Fruit fly (Drosophila melanogaster) whole organism, wandering third instar larva: Measurements from ENCODE around the gene CG14135.

Experiments
- Abd-B ChIP-seq: fragments of >200 bp; optimal IDR thresholded peaks from 2 replicates; lab custom pipeline; 2017; ENCODE audit warnings: missing biosample characterization, missing genetic modification characterization
- CG32264 ChIP-seq: fragments of 200-800 bp; sonication (Bioruptor generic); optimal IDR thresholded peaks from 2 replicates; lab custom pipeline; 2016; ENCODE audit warnings: missing biosample characterization, missing genetic modification characterization
- CG9705 ChIP-seq: fragments of 200-800 bp; sonication (Bioruptor generic); optimal IDR thresholded peaks from 2 replicates; lab custom pipeline; 2018; ENCODE audit warnings: missing biosample characterization, mild to moderate bottlenecking, missing genetic modification characterization
- CrebA ChIP-seq: fragments of 200-800 bp; sonication (Bioruptor generic); optimal IDR thresholded peaks from 2 replicates; lab custom pipeline; 2016; ENCODE audit warnings: missing biosample characterization, mild to moderate bottlenecking, missing genetic modification characterization, borderline replicate concordance
- Dfd ChIP-seq: fragments of >200 bp; optimal IDR thresholded peaks from 2 replicates; lab custom pipeline; 2017; ENCODE audit warnings: missing biosample characterization, missing genetic modification characterization
- Dif ChIP-seq: fragments of 200-275, 200-300 bp; sonication (Bioruptor generic); optimal IDR thresholded peaks from 2 replicates; lab custom pipeline; 2018; ENCODE audit warnings: missing biosample characterization, missing genetic modification characterization; ENCODE audit not compliant: partially characterized antibody
- GATAd ChIP-seq: sonication (Bioruptor generic); optimal IDR thresholded peaks from 2 replicates; lab custom pipeline; 2016; ENCODE audit warnings: missing biosample characterization, missing genetic modification characterization
- HLH106 ChIP-seq: fragments of 200-800 bp; optimal IDR thresholded peaks from 3 replicates; lab custom pipeline; 2019; ENCODE audit warnings: missing biosample characterization, mild to moderate bottlenecking, missing genetic modification characterization, moderate library complexity
- Hnf4 ChIP-seq: fragments of 200-800 bp; sonication (Bioruptor generic); optimal IDR thresholded peaks from 2 replicates; lab custom pipeline; 2016; ENCODE audit warnings: missing biosample characterization, mild to moderate bottlenecking, missing genetic modification characterization
- Hr78 ChIP-seq: fragments of >200 bp; optimal IDR thresholded peaks from 2 replicates; lab custom pipeline; 2017; ENCODE audit warnings: missing biosample characterization, missing genetic modification characterization
- Hr83 ChIP-seq: fragments of 200-300 bp; sonication (Bioruptor generic); optimal IDR thresholded peaks from 2 replicates; lab custom pipeline; 2016; ENCODE audit warnings: missing biosample characterization, mild to moderate bottlenecking, missing genetic modification characterization, moderate library complexity; ENCODE audit not compliant: poor library complexity, severe bottlenecking
- Jra ChIP-seq: sonication (Bioruptor generic); optimal IDR thresholded peaks from 2 replicates; lab custom pipeline; 2016; ENCODE audit warnings: missing biosample characterization, missing genetic modification characterization
- Mio ChIP-seq: sonication (Bioruptor generic); optimal IDR thresholded peaks from 2 replicates; lab custom pipeline; 2016; ENCODE audit warnings: missing biosample characterization, missing genetic modification characterization
- Myc ChIP-seq: fragments of >200 bp; optimal IDR thresholded peaks from 2 replicates; lab custom pipeline; 2017
- N ChIP-seq: fragments of >200 bp; optimal IDR thresholded peaks from 2 replicates; lab custom pipeline; 2018; ENCODE audit warnings: missing biosample characterization, missing external identifiers, missing genetic modification characterization
- OdsH ChIP-seq: fragments of 200-800 bp; sonication (Bioruptor generic); optimal IDR thresholded peaks from 2 replicates; lab custom pipeline; 2016; ENCODE audit warnings: missing biosample characterization, mild to moderate bottlenecking, missing genetic modification characterization
- Rel ChIP-seq, 2 experiments: fragments of 200-800 bp; sonication (Bioruptor generic) in 1 of 2; optimal IDR thresholded peaks; 2 replicates in 1 of 2; 3 replicates in 1 of 2; lab custom pipeline; 2016 to 2019; ENCODE audit warnings: mild to moderate bottlenecking in 2 of 2, missing biosample characterization in 2 of 2, missing genetic modification characterization in 2 of 2, moderate library complexity in 1 of 2
- Sp1 ChIP-seq: fragments of 200-800 bp; sonication (Bioruptor generic); optimal IDR thresholded peaks from 3 replicates; lab custom pipeline; 2019; ENCODE audit warnings: missing biosample characterization, mild to moderate bottlenecking, missing genetic modification characterization, moderate library complexity
- Vsx2 ChIP-seq: fragments of 200-300, 225-300 bp; sonication (Bioruptor generic); optimal IDR thresholded peaks from 2 replicates; lab custom pipeline; 2018; ENCODE audit warnings: missing biosample characterization, missing genetic modification characterization; ENCODE audit not compliant: partially characterized antibody
- br ChIP-seq: fragments of 200-800 bp; sonication (Bioruptor generic); optimal IDR thresholded peaks from 2 replicates; lab custom pipeline; 2016; ENCODE audit warnings: missing biosample characterization, missing genetic modification characterization
- brk ChIP-seq: fragments of 200-800 bp; sonication (Bioruptor generic); optimal IDR thresholded peaks from 2 replicates; lab custom pipeline; 2016; ENCODE audit warnings: missing biosample characterization, mild to moderate bottlenecking, missing genetic modification characterization
- dl ChIP-seq, 2 experiments: fragments of 175-275, 200-275 bp in 1 of 2; fragments of 200-275 bp in 1 of 2; sonication (Bioruptor generic); optimal IDR thresholded peaks; lab custom pipeline; 2018; ENCODE audit warnings: mild to moderate bottlenecking in 2 of 2, missing biosample characterization in 2 of 2, missing genetic modification characterization in 2 of 2, moderate library complexity in 2 of 2; ENCODE audit not compliant: partially characterized antibody in 2 of 2, insufficient read depth in 1 of 2
- dmrt93B ChIP-seq: fragments of 200-800 bp; sonication (Bioruptor generic); optimal IDR thresholded peaks from 2 replicates; lab custom pipeline; 2018; ENCODE audit warnings: missing biosample characterization, mild to moderate bottlenecking, missing genetic modification characterization
- dsf ChIP-seq: sonication (Bioruptor generic); optimal IDR thresholded peaks from 2 replicates; lab custom pipeline; 2016; ENCODE audit warnings: missing biosample characterization, missing genetic modification characterization, borderline replicate concordance
- ey ChIP-seq: fragments of 200-800 bp; sonication (Bioruptor generic); optimal IDR thresholded peaks from 2 replicates; lab custom pipeline; 2016; ENCODE audit warnings: missing biosample characterization, missing genetic modification characterization
- foxo ChIP-seq, 2 experiments: fragments of 200-800 bp; sonication (Bioruptor generic); optimal IDR thresholded peaks; 2 replicates in 1 of 2; 3 replicates in 1 of 2; lab custom pipeline; 2016 to 2017; ENCODE audit warnings: missing biosample characterization in 2 of 2, missing genetic modification characterization in 2 of 2
- fru ChIP-seq: fragments of 200-800 bp; sonication (Bioruptor generic); optimal IDR thresholded peaks from 3 replicates; lab custom pipeline; 2016; ENCODE audit warnings: missing biosample characterization, mild to moderate bottlenecking, missing genetic modification characterization
- h ChIP-seq: fragments of 200-800 bp; sonication (Bioruptor generic); optimal IDR thresholded peaks from 3 replicates; lab custom pipeline; 2016; ENCODE audit warnings: missing biosample characterization, mild to moderate bottlenecking, missing genetic modification characterization
- jim ChIP-seq: fragments of 175-275, 200-325 bp; sonication (Bioruptor generic); optimal IDR thresholded peaks from 2 replicates; lab custom pipeline; 2016; ENCODE audit warnings: missing biosample characterization, mild to moderate bottlenecking, missing genetic modification characterization
- lola ChIP-seq: fragments of >200 bp; optimal IDR thresholded peaks from 2 replicates; lab custom pipeline; 2017; ENCODE audit warnings: missing biosample characterization, missing genetic modification characterization
- pan ChIP-seq: fragments of >200 bp; optimal IDR thresholded peaks from 2 replicates; lab custom pipeline; 2017
- psq ChIP-seq: fragments of 200-800 bp; sonication (Bioruptor generic); optimal IDR thresholded peaks from 3 replicates; lab custom pipeline; 2017; ENCODE audit warnings: missing biosample characterization, mild to moderate bottlenecking, missing genetic modification characterization, moderate library complexity
- rgr ChIP-seq: fragments of 200-800 bp; sonication (Bioruptor generic); optimal IDR thresholded peaks from 3 replicates; lab custom pipeline; 2016; ENCODE audit warnings: missing biosample characterization, mild to moderate bottlenecking, missing genetic modification characterization
- sage ChIP-seq: fragments of 200-800 bp; sonication (Bioruptor generic); optimal IDR thresholded peaks from 2 replicates; lab custom pipeline; 2016; ENCODE audit warnings: missing biosample characterization, mild to moderate bottlenecking, missing genetic modification characterization
- sv ChIP-seq: fragments of 200-800 bp; sonication (Bioruptor generic); optimal IDR thresholded peaks from 3 replicates; lab custom pipeline; 2016; ENCODE audit warnings: missing biosample characterization, missing genetic modification characterization
- tai ChIP-seq: sonication (Bioruptor generic); optimal IDR thresholded peaks from 2 replicates; lab custom pipeline; 2016; ENCODE audit warnings: missing biosample characterization, missing genetic modification characterization
- usp ChIP-seq: fragments of >200 bp; optimal IDR thresholded peaks from 2 replicates; lab custom pipeline; 2017; ENCODE audit warnings: missing biosample characterization, missing genetic modification characterization
- woc ChIP-seq: sonication (Bioruptor generic); optimal IDR thresholded peaks from 2 replicates; lab custom pipeline; 2016; ENCODE audit warnings: missing biosample characterization, mild to moderate bottlenecking, missing genetic modification characterization

The CG14135 gene

dm6 chr3L:11692853-11693252 lies 1.5 kb downstream of the CG14135 start:
- TF ChIP-seq usp, result no peak
- no peak for TF ChIP-seq woc (GFP tag; lab: Kevin White, UChicago)
- no peak for TF ChIP-seq GATAd (GFP tag; lab: Kevin White, UChicago)
- no peak for TF ChIP-seq OdsH (GFP tag; lab: Kevin White, UChicago)
- no peak for TF ChIP-seq Rel (GFP tag; optimal IDR thresholded peaks at IDR 0.05; lab: Kevin White, UChicago)
- TF ChIP-seq Rel (tag; optimal IDR thresholded peaks at IDR 0.05; lab: Kevin White, UChicago), result no peak
- no peak for TF ChIP-seq psq (GFP tag; lab: Kevin White, UChicago)
- no peak for TF ChIP-seq rgr (GFP tag; lab: Kevin White, UChicago)
- no peak for TF ChIP-seq sage
- no peak for TF ChIP-seq h (GFP tag; lab: Kevin White, UChicago)
- TF ChIP-seq dmrt93B (GFP tag; lab: Kevin White, UChicago), result no peak
- TF ChIP-seq Hnf4 (GFP tag; lab: Kevin White, UChicago), result no peak
- no peak for TF ChIP-seq Hr78
- no peak for TF ChIP-seq br (GFP tag; lab: Kevin White, UChicago)
- TF ChIP-seq HLH106 (tag; lab: Kevin White, UChicago), result no peak

- TF ChIP-seq usp (no peak), tai (no peak), OdsH (GFP tag; lab: Kevin White, UChicago) (no peak), Jra (GFP tag; lab: Kevin White, UChicago) (no peak), Hnf4 (GFP tag; lab: Kevin White, UChicago) (no peak)
Observed at dm6 chr3L:11695063-11695462, 3.7 kb downstream of the CG14135 start.

dm6 chr3L:11695827-11696226 lies 4.5 kb downstream of the CG14135 start:
- TF ChIP-seq usp (no peak), OdsH (GFP tag; lab: Kevin White, UChicago) (no peak), ey (GFP tag; lab: Kevin White, UChicago) (no peak), Vsx2 (GFP tag; lab: Kevin White, UChicago) (peak; percentile 77), Rel (GFP tag; optimal IDR thresholded peaks at IDR 0.05; lab: Kevin White, UChicago) (no peak), Rel (tag; optimal IDR thresholded peaks at IDR 0.05; lab: Kevin White, UChicago) (peak; percentile 88), Myc (lab: Kevin White, UChicago) (no peak)

- TF ChIP-seq woc (GFP tag; lab: Kevin White, UChicago) (peak; percentile 74), Hr78 (no peak), ey (GFP tag; lab: Kevin White, UChicago) (peak; percentile 88), CG32264 (GFP tag; lab: Kevin White, UChicago) (peak; percentile 70), usp (no peak), brk (GFP tag; lab: Kevin White, UChicago) (peak; percentile 61), N (GFP tag; lab: Kevin White, UChicago) (no peak), CG9705 (GFP tag; lab: Kevin White, UChicago) (no peak), CrebA (GFP tag; lab: Kevin White, UChicago) (no peak), Dfd (GFP tag; lab: Kevin White, UChicago) (no peak), GATAd (GFP tag; lab: Kevin White, UChicago) (no peak), rgr (GFP tag; lab: Kevin White, UChicago) (peak; percentile 91), Vsx2 (GFP tag; lab: Kevin White, UChicago) (no peak), sage (peak; percentile 7), Mio (GFP tag; lab: Kevin White, UChicago) (no peak), HLH106 (tag; lab: Kevin White, UChicago) (peak; percentile 76), Abd-B (GFP tag; lab: Kevin White, UChicago) (no peak), Myc (lab: Kevin White, UChicago) (peak; percentile 42), jim (GFP tag; lab: Kevin White, UChicago) (no peak), h (GFP tag; lab: Kevin White, UChicago) (peak; percentile 88), dsf (GFP tag; lab: Kevin White, UChicago) (no peak), foxo (GFP tag; optimal IDR thresholded peaks at IDR 0.05; lab: Kevin White, UChicago) (peak in 1 of 2 experiments; percentile 91), dmrt93B (GFP tag; lab: Kevin White, UChicago) (peak; percentile 82), Rel (GFP tag; optimal IDR thresholded peaks at IDR 0.05; lab: Kevin White, UChicago) (peak; percentile 58), Rel (tag; optimal IDR thresholded peaks at IDR 0.05; lab: Kevin White, UChicago) (peak; percentile 39), Sp1 (peak; percentile 81), psq (GFP tag; lab: Kevin White, UChicago) (peak; percentile 77), Hnf4 (GFP tag; lab: Kevin White, UChicago) (peak; percentile 48), tai (no peak), OdsH (GFP tag; lab: Kevin White, UChicago) (peak; percentile 84), lola (no peak), br (GFP tag; lab: Kevin White, UChicago) (peak; percentile 90), pan (lab: Kevin White, UChicago) (no peak), fru (GFP tag; lab: Kevin White, UChicago) (peak; percentile 90), Hr83 (peak; percentile 62), sv (GFP tag; lab: Kevin White, UChicago) (peak; percentile 62), Dif (GFP tag; lab: Kevin White, UChicago) (no peak), dl (GFP tag; optimal IDR thresholded peaks at IDR 0.05; lab: Kevin White, UChicago; ENCODE audit: insufficient read depth in 1 of 2, partially characterized antibody in 2 of 2) (no peak), Jra (GFP tag; lab: Kevin White, UChicago) (peak; percentile 69)
Observed at dm6 chr3L:11696294-11697116, 5.1 kb downstream of the CG14135 start, which contains the start of gene Dph1. Gene Dph1, minus strand, starts transcription at chr3L:11696963.
